Worm (Caenorhabditis elegans) whole organism, young adult: Measurements from ENCODE around the gene T19H12.2.

ENCODE experiments used
- F10E7.11 ChIP-seq: sonication (generic microtip); optimal IDR thresholded peaks from 2 replicates; lab custom pipeline; 2017; ENCODE audit warnings: mild to moderate bottlenecking, missing genetic modification characterization, moderate library complexity, missing compliant biosample characterization
- F33H1.4 ChIP-seq: fragments of 200-800 bp; sonication (Bioruptor generic); IDR thresholded peaks from 2 replicates; pipeline ENCODE4 v1.3.6; 2022; ENCODE audit warnings: missing genetic modification reagents, missing genetic modification characterization, missing compliant biosample characterization
- F39B2.1 ChIP-seq: fragments of 200-800 bp; sonication (Bioruptor generic); IDR thresholded peaks from 2 replicates; pipeline ENCODE4 v1.3.6; 2022; ENCODE audit warnings: missing genetic modification reagents, missing genetic modification characterization, missing compliant biosample characterization
- F55B11.4 ChIP-seq: sonication (generic microtip); optimal IDR thresholded peaks from 2 replicates; lab custom pipeline; 2016; ENCODE audit warnings: missing compliant biosample characterization, missing genetic modification characterization, borderline replicate concordance; ENCODE audit not compliant: insufficient read depth
- Y56A3A.18 ChIP-seq: fragments of 200-800 bp; sonication (Bioruptor generic); IDR thresholded peaks from 2 replicates; pipeline ENCODE4 v1.3.6; 2022; ENCODE audit warnings: missing genetic modification reagents, missing genetic modification characterization, missing compliant biosample characterization
- Y67H2A.10 ChIP-seq: fragments of 200-800 bp; sonication (Bioruptor generic); conservative IDR thresholded peaks from 2 replicates; pipeline ENCODE4 v1.3.6; 2022; ENCODE audit warnings: missing genetic modification reagents, missing genetic modification characterization, missing compliant biosample characterization
- aptf-2 ChIP-seq: fragments of 200-800 bp; sonication (Bioruptor generic); conservative IDR thresholded peaks from 2 replicates; pipeline ENCODE4 v1.3.6; 2022; ENCODE audit warnings: missing genetic modification reagents, missing genetic modification characterization, missing compliant biosample characterization
- bed-1 ChIP-seq: fragments of 200-800 bp; sonication (Bioruptor generic); IDR thresholded peaks from 2 replicates; pipeline ENCODE4 v1.3.6; 2022; ENCODE audit warnings: missing genetic modification reagents, missing genetic modification characterization, missing compliant biosample characterization
- ceh-27 ChIP-seq: fragments of 200-800 bp; sonication (Bioruptor generic); optimal IDR thresholded peaks from 2 replicates; lab custom pipeline; 2018; ENCODE audit warnings: mild to moderate bottlenecking, missing genetic modification characterization, moderate library complexity, missing compliant biosample characterization
- ceh-58 ChIP-seq: fragments of 200-800 bp; sonication (Bioruptor generic); IDR thresholded peaks from 2 replicates; pipeline ENCODE4 v1.3.6; 2022; ENCODE audit warnings: missing genetic modification characterization, missing compliant biosample characterization
- ceh-91 ChIP-seq: fragments of 200-800 bp; sonication (Bioruptor generic); IDR thresholded peaks from 2 replicates; pipeline ENCODE4 v1.3.6; 2022; ENCODE audit warnings: missing genetic modification reagents, missing genetic modification characterization, missing compliant biosample characterization
- die-1 ChIP-seq: sonication (generic microtip); optimal IDR thresholded peaks from 2 replicates; lab custom pipeline; 2016; ENCODE audit warnings: missing genotype, mild to moderate bottlenecking, missing genetic modification characterization, missing compliant biosample characterization
- dox-1 ChIP-seq: fragments of 200-800 bp; sonication (Bioruptor generic); IDR thresholded peaks from 2 replicates; pipeline ENCODE4 v1.3.6; 2022; ENCODE audit warnings: missing genetic modification reagents, missing genetic modification characterization, missing compliant biosample characterization
- dpff-1 ChIP-seq: sonication (generic microtip); optimal IDR thresholded peaks from 2 replicates; lab custom pipeline; 2017; ENCODE audit warnings: mild to moderate bottlenecking, missing genetic modification characterization, missing compliant biosample characterization
- dpl-1 ChIP-seq: fragments of 150-350 bp; optimal IDR thresholded peaks from 2 replicates; lab custom pipeline; 2014; ENCODE audit warnings: missing biosample characterization, missing genetic modification reagents, missing genetic modification characterization
- efl-1 ChIP-seq: fragments of 150-350 bp; optimal IDR thresholded peaks from 2 replicates; lab custom pipeline; 2014; ENCODE audit warnings: missing biosample characterization, missing genetic modification reagents, missing genetic modification characterization
- gei-17 ChIP-seq: fragments of 200-800 bp; sonication (Bioruptor generic); optimal IDR thresholded peaks from 2 replicates; lab custom pipeline; 2018; ENCODE audit warnings: mild to moderate bottlenecking, missing genetic modification characterization, missing compliant biosample characterization
- him-1 ChIP-seq: sonication (generic microtip); optimal IDR thresholded peaks from 2 replicates; lab custom pipeline; 2016; ENCODE audit warnings: missing genotype, missing genetic modification reagents, missing genetic modification characterization, missing compliant biosample characterization
- hrde-1 ChIP-seq: sonication (generic microtip); optimal IDR thresholded peaks from 2 replicates; lab custom pipeline; 2016; ENCODE audit warnings: missing genetic modification characterization, mild to moderate bottlenecking, missing compliant biosample characterization, moderate library complexity, missing genotype, missing genetic modification reagents, borderline replicate concordance
- let-607 ChIP-seq, 2 experiments: fragments of 200-800 bp in 1 of 2; sonication (Bioruptor generic) in 1 of 2; sonication (generic microtip) in 1 of 2; optimal IDR thresholded peaks; 2 replicates each; lab custom pipeline; 2016 to 2018; ENCODE audit warnings: mild to moderate bottlenecking in 2 of 2, missing compliant biosample characterization in 2 of 2, missing genetic modification characterization in 2 of 2, moderate library complexity in 2 of 2, missing genotype in 1 of 2
- madf-3 ChIP-seq: fragments of 200-800 bp; sonication (Bioruptor generic); IDR thresholded peaks from 2 replicates; pipeline ENCODE4 v1.3.6; 2022; ENCODE audit warnings: missing genetic modification reagents, missing genetic modification characterization, missing compliant biosample characterization
- madf-8 ChIP-seq: fragments of 200-800 bp; sonication (Bioruptor generic); conservative IDR thresholded peaks from 2 replicates; pipeline ENCODE4 v1.3.6; 2022; ENCODE audit warnings: missing genetic modification reagents, missing genetic modification characterization, missing compliant biosample characterization
- mcd-1 ChIP-seq: fragments of 200-800 bp; sonication (Bioruptor generic); IDR thresholded peaks from 2 replicates; pipeline ENCODE4 v1.3.6; 2022; ENCODE audit warnings: missing genetic modification reagents, missing genetic modification characterization, missing compliant biosample characterization
- mel-28 ChIP-seq: sonication (generic microtip); optimal IDR thresholded peaks from 2 replicates; lab custom pipeline; 2016; ENCODE audit warnings: borderline replicate concordance, mild to moderate bottlenecking, missing genetic modification characterization, missing compliant biosample characterization
- mes-4 ChIP-seq: sonication (generic microtip); optimal IDR thresholded peaks from 2 replicates; lab custom pipeline; 2016; ENCODE audit warnings: missing genotype, missing genetic modification characterization, missing compliant biosample characterization
- nfyb-1 ChIP-seq: fragments of 200-800 bp; sonication (Bioruptor generic); IDR thresholded peaks from 2 replicates; pipeline ENCODE4 v1.3.6; 2022; ENCODE audit warnings: missing genetic modification reagents, missing genetic modification characterization, missing compliant biosample characterization
- nhr-179 ChIP-seq: sonication (generic microtip); optimal IDR thresholded peaks from 2 replicates; lab custom pipeline; 2016; ENCODE audit warnings: mild to moderate bottlenecking, missing genetic modification characterization, missing compliant biosample characterization
- nhr-27 ChIP-seq: fragments of 200-800 bp; sonication (Bioruptor generic); optimal IDR thresholded peaks from 2 replicates; lab custom pipeline; 2018; ENCODE audit warnings: mild to moderate bottlenecking, missing genetic modification characterization, moderate library complexity, missing compliant biosample characterization
- pbrm-1 ChIP-seq: fragments of 200-800 bp; sonication (Bioruptor generic); IDR thresholded peaks from 2 replicates; pipeline ENCODE4 v1.3.6; 2022; ENCODE audit warnings: missing genetic modification reagents, missing genetic modification characterization, missing compliant biosample characterization
- pha-4 ChIP-seq: fragments of 150-350 bp; sonication (generic microtip); optimal IDR thresholded peaks from 2 replicates; lab custom pipeline; 2014; ENCODE audit warnings: missing biosample characterization, missing genetic modification reagents, missing genetic modification characterization
- repo-1 ChIP-seq: sonication (generic microtip); optimal IDR thresholded peaks from 2 replicates; lab custom pipeline; 2017; ENCODE audit warnings: mild to moderate bottlenecking, missing genetic modification characterization, missing compliant biosample characterization
- sptf-2 ChIP-seq: fragments of 200-800 bp; sonication (Bioruptor generic); optimal IDR thresholded peaks from 2 replicates; lab custom pipeline; 2018; ENCODE audit warnings: mild to moderate bottlenecking, missing genetic modification characterization, missing compliant biosample characterization
- tbx-9 ChIP-seq: sonication (generic microtip); optimal IDR thresholded peaks from 2 replicates; lab custom pipeline; 2016; ENCODE audit warnings: borderline replicate concordance, missing genetic modification characterization, inconsistent platforms, missing compliant biosample characterization
- zfh-2 ChIP-seq: fragments of 200-800 bp; sonication (Bioruptor generic); conservative IDR thresholded peaks from 2 replicates; pipeline ENCODE4 v1.3.6; 2022; ENCODE audit warnings: missing genetic modification reagents, missing genetic modification characterization, missing compliant biosample characterization
- ztf-22 ChIP-seq: fragments of 200-800 bp; sonication (Bioruptor generic); optimal IDR thresholded peaks from 2 replicates; lab custom pipeline; 2018; ENCODE audit warnings: mild to moderate bottlenecking, missing genetic modification characterization, moderate library complexity, missing compliant biosample characterization
- ztf-3 ChIP-seq: fragments of 200-800 bp; sonication (Bioruptor generic); optimal IDR thresholded peaks from 2 replicates; lab custom pipeline; 2018; ENCODE audit warnings: mild to moderate bottlenecking, missing genetic modification characterization, missing compliant biosample characterization

T19H12.2 gene

DNA sequence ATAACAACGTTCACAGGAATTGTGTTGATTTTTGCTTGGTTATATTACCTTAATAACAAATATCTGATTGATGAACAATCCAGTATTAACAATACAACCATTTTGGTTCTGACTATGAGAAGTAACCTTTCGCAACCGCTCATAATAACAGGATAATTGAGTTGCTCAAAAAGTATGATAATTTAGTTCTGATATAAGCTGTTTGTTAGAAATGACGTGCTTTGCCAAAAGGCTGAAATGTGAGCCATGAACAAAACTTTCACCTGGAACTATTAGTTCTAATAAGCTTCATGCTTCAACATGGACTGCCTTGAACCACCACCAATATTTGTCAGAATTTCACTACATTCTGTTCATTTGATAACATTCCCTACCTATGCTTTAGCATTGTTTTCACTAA lies 34.4 kb downstream of the T19H12.2 start, which contains the start of gene srh-20:
Gene srh-20, plus strand, starts transcription at position 301 of the 400 bp plus-strand sequence.
- TF ChIP-seq dpl-1 (no peak), F33H1.4 (GFP tag; lab: Robert Waterston, UW) (no peak), nfyb-1 (no peak), efl-1 (no peak), ceh-91 (GFP tag; lab: Robert Waterston, UW) (no peak), aptf-2 (GFP tag; lab: Robert Waterston, UW) (no peak), dox-1 (GFP tag; lab: Robert Waterston, UW) (no peak), nhr-27 (no peak), mes-4 (no peak), Y67H2A.10 (GFP tag; lab: Robert Waterston, UW) (no peak), tbx-9 (no peak), bed-1 (no peak), zfh-2 (GFP tag; lab: Robert Waterston, UW) (no peak), ztf-22 (no peak), mel-28 (tag; lab: Kevin White, UChicago) (no peak)

DNA sequence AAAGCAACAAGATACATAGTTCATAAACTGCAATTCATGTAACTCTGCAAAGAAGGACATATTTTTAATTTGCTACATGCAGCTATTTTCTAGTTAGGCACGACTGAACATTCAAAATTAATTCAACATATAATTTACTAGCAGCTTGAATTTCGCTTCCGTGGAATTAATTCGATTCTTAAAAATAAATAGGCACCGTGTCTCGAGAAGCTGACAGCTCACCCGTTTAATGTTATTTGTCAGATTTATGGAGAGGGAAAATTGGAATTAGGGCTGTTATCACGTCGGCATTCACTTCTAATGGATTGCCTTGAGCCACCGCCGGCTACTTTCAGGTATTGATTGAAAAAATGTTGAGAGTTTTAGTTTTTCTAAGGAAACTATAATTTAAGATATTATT lies 36.1 kb downstream of the T19H12.2 start, which contains the start of gene srh-21:
Gene srh-21, plus strand, starts transcription at position 301 of the 400 bp plus-strand sequence.
- TF ChIP-seq repo-1 (tag; lab: Kevin White, UChicago): no peak
- TF ChIP-seq hrde-1 (tag; lab: Kevin White, UChicago): no peak
- no peak for TF ChIP-seq mcd-1 (GFP tag; lab: Robert Waterston, UW)
- no peak for TF ChIP-seq sptf-2
- no peak for TF ChIP-seq ceh-58 (GFP tag; lab: Robert Waterston, UW)

DNA sequence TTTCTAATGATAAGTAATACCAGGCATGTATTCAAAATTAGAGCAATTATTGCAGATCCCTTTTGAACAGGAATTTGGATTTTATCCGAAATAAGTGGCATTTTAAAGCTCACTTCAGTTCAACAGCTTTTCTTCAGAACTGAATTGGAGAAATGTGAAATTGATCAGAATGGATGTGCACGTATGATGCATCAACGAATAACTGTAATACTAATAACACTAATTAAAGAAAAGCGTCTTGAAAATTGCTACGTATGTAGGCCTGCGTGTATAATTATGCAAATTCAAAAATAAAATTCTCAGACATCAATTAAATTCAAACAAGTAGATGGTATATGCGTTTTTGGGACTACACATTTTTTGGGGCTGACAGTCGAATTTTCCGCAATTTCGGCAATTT lies 39.6 kb downstream of the T19H12.2 start, which contains the start of gene str-205:
Gene str-205, minus strand, starts transcription at position 101 of the 400 bp plus-strand sequence.
- TF ChIP-seq pha-4 (no peak), Y67H2A.10 (GFP tag; lab: Robert Waterston, UW) (no peak), dox-1 (GFP tag; lab: Robert Waterston, UW) (no peak), F10E7.11 (tag; lab: Kevin White, UChicago) (no peak), ceh-58 (GFP tag; lab: Robert Waterston, UW) (no peak), F55B11.4 (tag; lab: Kevin White, UChicago) (no peak), die-1 (no peak)

DNA sequence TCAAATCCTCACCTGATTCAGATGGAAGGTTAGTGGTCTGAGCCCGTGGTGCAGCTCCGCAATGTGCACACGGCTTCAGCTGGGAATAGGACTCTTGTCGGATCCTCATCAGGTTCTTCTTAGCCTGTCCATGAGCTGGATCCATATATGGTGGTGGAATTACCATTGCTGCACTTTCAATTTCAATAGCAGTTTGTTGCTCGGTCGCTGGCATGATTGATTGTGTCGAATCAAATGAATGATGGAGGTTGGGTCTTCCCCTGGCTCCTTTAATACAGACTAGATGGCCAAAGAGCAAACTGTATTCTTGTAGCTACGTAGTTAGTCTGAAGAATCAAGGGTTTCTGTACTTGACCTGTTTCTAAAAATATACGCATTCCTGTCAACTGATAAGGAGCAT lies 42.6 kb downstream of the T19H12.2 start, which contains the start of gene C02E7.10:
Gene C02E7.10, minus strand, starts transcription at position 232 of the 400 bp plus-strand sequence.
- TF ChIP-seq dpff-1 (tag; lab: Kevin White, UChicago): no peak
- no peak for TF ChIP-seq tbx-9
- no peak for TF ChIP-seq ceh-27
- no peak for TF ChIP-seq nhr-179 (tag; lab: Kevin White, UChicago)
- TF ChIP-seq ztf-3 (GFP tag; lab: Kevin White, UChicago): no peak
- no peak for TF ChIP-seq gei-17 (GFP tag; lab: Kevin White, UChicago)
- TF ChIP-seq pbrm-1 (GFP tag; lab: Robert Waterston, UW): no peak
- no peak for TF ChIP-seq madf-3 (GFP tag; lab: Robert Waterston, UW)
- TF ChIP-seq madf-8 (GFP tag; lab: Robert Waterston, UW): no peak
- TF ChIP-seq, all 124 proteins: peak for 0

DNA sequence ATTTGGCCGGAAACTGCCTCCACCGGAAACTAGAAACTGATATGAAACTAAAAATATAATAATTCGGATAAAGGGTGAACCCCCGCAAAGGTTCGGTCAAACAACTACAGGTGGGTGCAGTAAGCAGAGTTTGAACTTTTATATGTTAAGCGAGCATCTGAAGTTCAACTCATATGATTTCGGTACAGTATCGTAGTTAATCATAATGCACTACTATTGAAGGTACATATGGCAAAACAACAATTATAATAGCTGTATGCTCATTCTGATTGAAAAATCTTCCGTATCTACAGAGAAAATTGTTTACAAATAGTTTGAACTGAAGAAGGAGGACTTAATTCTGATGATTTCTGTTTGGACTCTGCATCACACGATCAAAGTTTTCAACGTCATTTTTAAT lies 43.0 kb downstream of the T19H12.2 start:
- TF ChIP-seq madf-3 (GFP tag; lab: Robert Waterston, UW) (no peak), bed-1 (no peak), nhr-179 (tag; lab: Kevin White, UChicago) (no peak), F39B2.1 (GFP tag; lab: Robert Waterston, UW) (no peak), Y56A3A.18 (no peak), nfyb-1 (no peak), zfh-2 (GFP tag; lab: Robert Waterston, UW) (no peak), him-1 (tag; lab: Kevin White, UChicago) (no peak), let-607 (tag; optimal IDR thresholded peaks at IDR 0.05; lab: Kevin White, UChicago) (no peak)
